Worm (Caenorhabditis elegans) whole organism, mixed stage, embryonic: Measurements from ENCODE around the gene Y39B6A.37.

Experiments used
- M03D4.4 ChIP-seq: sonication (generic microtip); optimal IDR thresholded peaks from 2 replicates; lab custom pipeline; 2017; ENCODE audit warnings: mild to moderate bottlenecking, missing genetic modification characterization, missing compliant biosample characterization
- bed-3 ChIP-seq: fragments of 200-800 bp; sonication (Bioruptor generic); optimal IDR thresholded peaks from 3 replicates; lab custom pipeline; 2018; ENCODE audit warnings: mild to moderate bottlenecking, missing genetic modification characterization, moderate library complexity, missing compliant biosample characterization
- blmp-1 ChIP-seq: fragments of 150-350 bp; optimal IDR thresholded peaks from 2 replicates; lab custom pipeline; 2014; ENCODE audit warnings: missing biosample characterization, missing genetic modification characterization
- ceh-43 ChIP-seq: fragments of 200-800 bp; sonication (Bioruptor generic); optimal IDR thresholded peaks from 2 replicates; lab custom pipeline; 2018; ENCODE audit warnings: mild to moderate bottlenecking, missing genetic modification characterization, moderate library complexity, missing compliant biosample characterization
- ces-1 ChIP-seq: fragments of 150-350 bp; optimal IDR thresholded peaks from 2 replicates; lab custom pipeline; 2014; ENCODE audit warnings: missing biosample characterization, missing genetic modification reagents, missing genetic modification characterization
- cnd-1 ChIP-seq: fragments of 200-800 bp; sonication (Bioruptor generic); optimal IDR thresholded peaks from 2 replicates; lab custom pipeline; 2018; ENCODE audit warnings: mild to moderate bottlenecking, missing genetic modification characterization, missing compliant biosample characterization
- drap-1 ChIP-seq: fragments of 200-800 bp; sonication (Bioruptor generic); optimal IDR thresholded peaks from 3 replicates; lab custom pipeline; 2018; ENCODE audit warnings: mild to moderate bottlenecking, missing genetic modification characterization, missing compliant biosample characterization
- elt-3 ChIP-seq: fragments of 150-350 bp; optimal IDR thresholded peaks from 2 replicates; lab custom pipeline; 2014; ENCODE audit warnings: missing biosample characterization, missing genetic modification characterization
- flh-1 ChIP-seq: fragments of 200-800 bp; sonication (Bioruptor generic); optimal IDR thresholded peaks from 2 replicates; lab custom pipeline; 2018; ENCODE audit warnings: mild to moderate bottlenecking, missing genetic modification characterization, moderate library complexity, missing compliant biosample characterization
- ham-2 ChIP-seq: fragments of 200-800 bp; sonication (Bioruptor generic); optimal IDR thresholded peaks from 2 replicates; lab custom pipeline; 2018; ENCODE audit warnings: mild to moderate bottlenecking, missing genetic modification characterization, missing compliant biosample characterization
- hlh-1 ChIP-seq: fragments of 150-350 bp; optimal IDR thresholded peaks from 2 replicates; lab custom pipeline; 2014; ENCODE audit warnings: missing biosample characterization, missing genetic modification reagents, missing genetic modification characterization
- lin-32 ChIP-seq: fragments of 200-800 bp; sonication (Bioruptor generic); optimal IDR thresholded peaks from 2 replicates; lab custom pipeline; 2018; ENCODE audit warnings: mild to moderate bottlenecking, missing genetic modification characterization, missing compliant biosample characterization
- lsy-2 ChIP-seq: fragments of 150-350 bp; optimal IDR thresholded peaks from 2 replicates; lab custom pipeline; 2014; ENCODE audit warnings: missing biosample characterization, missing genetic modification characterization
- mab-5 ChIP-seq: fragments of 150-350 bp; optimal IDR thresholded peaks from 2 replicates; lab custom pipeline; 2014; ENCODE audit warnings: missing biosample characterization, missing genetic modification characterization
- mls-2 ChIP-seq: sonication (generic microtip); optimal IDR thresholded peaks from 2 replicates; lab custom pipeline; 2016; ENCODE audit warnings: mild to moderate bottlenecking, missing genetic modification characterization, moderate library complexity, missing compliant biosample characterization
- nhr-12 ChIP-seq: fragments of 150-350 bp; optimal IDR thresholded peaks from 2 replicates; lab custom pipeline; 2014; ENCODE audit warnings: missing biosample characterization, missing genetic modification characterization
- nhr-2 ChIP-seq: fragments of 150-350 bp; optimal IDR thresholded peaks from 2 replicates; lab custom pipeline; 2014; ENCODE audit warnings: missing biosample characterization, missing genetic modification characterization
- nhr-237 ChIP-seq: fragments of 150-350 bp; optimal IDR thresholded peaks from 2 replicates; lab custom pipeline; 2014; ENCODE audit warnings: missing biosample characterization, missing genetic modification characterization
- nhr-28 ChIP-seq: fragments of 150-350 bp; optimal IDR thresholded peaks from 2 replicates; lab custom pipeline; 2014; ENCODE audit warnings: missing biosample characterization, missing genetic modification characterization
- sem-2 ChIP-seq: fragments of 200-800 bp; sonication (Bioruptor generic); optimal IDR thresholded peaks from 2 replicates; lab custom pipeline; 2018; ENCODE audit warnings: mild to moderate bottlenecking, missing genetic modification characterization, missing compliant biosample characterization
- snpc-4 ChIP-seq: fragments of 150-350 bp; optimal IDR thresholded peaks from 2 replicates; lab custom pipeline; 2014; ENCODE audit warnings: missing biosample characterization, missing genetic modification characterization
- sptf-1 ChIP-seq: sonication (generic microtip); optimal IDR thresholded peaks from 2 replicates; lab custom pipeline; 2017; ENCODE audit warnings: mild to moderate bottlenecking, missing genetic modification characterization, moderate library complexity, missing compliant biosample characterization
- unc-120 ChIP-seq: sonication (generic microtip); optimal IDR thresholded peaks from 2 replicates; lab custom pipeline; 2017; ENCODE audit warnings: missing genetic modification characterization, missing compliant biosample characterization; ENCODE audit not compliant: poor library complexity, severe bottlenecking
- unc-39 ChIP-seq: fragments of 150-350 bp; optimal IDR thresholded peaks from 2 replicates; lab custom pipeline; 2014; ENCODE audit warnings: missing biosample characterization, missing genetic modification characterization
- unc-62 ChIP-seq: fragments of 150-350 bp; optimal IDR thresholded peaks from 2 replicates; lab custom pipeline; 2014; ENCODE audit warnings: missing biosample characterization, missing genetic modification reagents, missing genetic modification characterization
- zip-8 ChIP-seq: fragments of 150-350 bp; optimal IDR thresholded peaks from 2 replicates; lab custom pipeline; 2014; ENCODE audit warnings: missing biosample characterization, missing genetic modification characterization

Y39B6A.37 gene

DNA sequence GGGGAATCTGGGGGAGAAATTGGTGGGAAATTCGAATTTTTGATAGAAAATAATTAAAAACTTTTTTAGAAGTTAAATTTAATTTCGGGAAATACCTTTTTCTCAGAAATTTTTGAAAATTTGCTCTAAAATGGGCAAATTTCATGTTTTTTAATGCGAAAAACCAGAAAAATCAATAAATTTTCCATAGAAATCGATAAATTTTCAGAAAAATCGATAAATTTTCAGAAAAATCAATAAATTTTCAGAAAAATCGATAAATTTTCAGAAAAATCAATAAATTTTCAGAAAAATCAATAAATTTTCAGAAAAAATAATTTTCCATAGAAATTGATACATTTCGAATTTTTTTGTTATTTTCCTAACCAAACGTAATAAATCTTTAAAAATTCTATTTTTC lies 4.5 kb upstream of the Y39B6A.37 start:
- TF ChIP-seq drap-1 (no peak), mls-2 (tag; lab: Kevin White, UChicago) (no peak)

DNA sequence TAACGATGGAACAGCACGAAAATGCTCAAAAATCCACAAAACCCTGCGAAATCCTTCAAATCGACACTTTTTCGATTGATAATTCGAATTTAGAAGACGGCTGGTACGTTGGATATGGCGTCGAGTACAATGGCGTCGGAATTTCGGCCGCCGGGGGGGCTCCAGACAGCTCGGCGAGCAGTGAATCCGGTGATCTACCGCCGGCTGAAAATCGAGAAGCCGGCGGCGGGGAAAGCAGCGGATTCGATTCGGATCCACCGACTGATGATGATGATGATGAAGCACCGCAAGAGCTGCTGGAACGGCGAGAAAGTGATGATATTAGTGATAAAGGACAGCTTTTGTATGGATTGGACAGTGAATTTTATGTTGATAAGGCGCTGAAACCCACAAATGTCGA lies 307 bp downstream of the Y39B6A.37 start:
- TF ChIP-seq mab-5 (no peak), lin-32 (GFP tag; lab: Kevin White, UChicago) (no peak), lsy-2 (no peak), sptf-1 (tag; lab: Kevin White, UChicago) (no peak), hlh-1 (tag; lab: Kevin White, UChicago) (no peak), unc-62 (GFP tag; lab: Kevin White, UChicago) (no peak), ham-2 (GFP tag; lab: Kevin White, UChicago) (no peak), ceh-43 (GFP tag; lab: Kevin White, UChicago) (no peak), unc-39 (tag; lab: Kevin White, UChicago) (no peak), sem-2 (GFP tag; lab: Kevin White, UChicago) (no peak), nhr-2 (tag; lab: Kevin White, UChicago) (no peak), bed-3 (no peak), zip-8 (tag; lab: Kevin White, UChicago) (no peak)
- TF ChIP-seq, all 35 proteins: peak for 0

DNA sequence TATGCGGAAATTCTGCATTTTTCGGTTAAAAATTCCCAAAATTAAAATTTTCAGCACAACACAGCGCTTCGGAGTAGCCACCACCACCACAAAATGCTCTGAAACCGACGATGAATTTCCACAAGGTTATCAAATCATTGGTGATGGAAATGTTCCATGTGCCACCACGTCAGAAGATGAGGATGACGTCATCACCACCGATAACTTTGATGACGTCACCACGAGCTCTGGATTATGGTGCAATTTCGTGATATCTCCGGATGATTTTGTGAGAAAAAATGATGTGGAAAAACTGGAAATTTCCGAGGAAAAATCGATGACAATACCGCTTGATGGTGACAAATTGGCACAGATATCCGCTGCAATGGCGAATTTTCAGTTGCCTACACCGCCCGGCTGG lies 2.4 kb downstream of the Y39B6A.37 start:
- TF ChIP-seq blmp-1 (tag; lab: Kevin White, UChicago) (no peak), zip-8 (tag; lab: Kevin White, UChicago) (peak; percentile 97)

DNA sequence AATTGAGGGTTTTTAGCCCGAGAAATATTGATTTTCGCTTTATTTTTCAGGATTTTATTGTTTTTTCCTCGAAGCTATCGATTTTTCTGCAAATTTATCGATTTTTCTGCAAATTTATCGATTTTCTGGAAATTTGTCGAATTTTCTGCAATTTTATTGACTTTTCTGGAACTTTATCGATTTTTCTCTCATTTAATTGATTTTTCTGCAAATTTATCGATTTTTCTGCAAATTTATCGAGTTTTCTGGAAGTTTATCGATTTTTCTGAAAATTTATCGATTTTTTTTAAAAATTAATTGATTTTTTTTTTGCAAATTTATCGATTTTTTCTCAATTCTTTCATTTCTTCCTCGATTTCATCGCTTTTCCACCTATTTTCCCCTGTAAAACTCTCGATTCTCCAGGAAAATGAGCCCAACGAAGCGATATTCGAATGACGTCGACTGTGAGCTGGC lies 2.9 kb downstream of the Y39B6A.37 start, which contains the start of gene gtf-2F2:
Gene gtf-2F2 (plus strand): TSS at position 406 of the 456 bp plus-strand sequence.
- TF ChIP-seq ces-1 (GFP tag; lab: Kevin White, UChicago) (no peak), nhr-28 (tag; lab: Kevin White, UChicago) (no peak), zip-8 (tag; lab: Kevin White, UChicago) (no peak), elt-3 (tag; lab: Kevin White, UChicago) (no peak), flh-1 (GFP tag; lab: Kevin White, UChicago) (no peak), lsy-2 (no peak), nhr-237 (no peak), unc-120 (tag; lab: Kevin White, UChicago) (no peak), snpc-4 (tag; lab: Kevin White, UChicago) (no peak), drap-1 (no peak), ham-2 (GFP tag; lab: Kevin White, UChicago) (no peak), bed-3 (no peak), mab-5 (no peak), lin-32 (GFP tag; lab: Kevin White, UChicago) (no peak), unc-62 (GFP tag; lab: Kevin White, UChicago) (no peak), blmp-1 (tag; lab: Kevin White, UChicago) (no peak)

DNA sequence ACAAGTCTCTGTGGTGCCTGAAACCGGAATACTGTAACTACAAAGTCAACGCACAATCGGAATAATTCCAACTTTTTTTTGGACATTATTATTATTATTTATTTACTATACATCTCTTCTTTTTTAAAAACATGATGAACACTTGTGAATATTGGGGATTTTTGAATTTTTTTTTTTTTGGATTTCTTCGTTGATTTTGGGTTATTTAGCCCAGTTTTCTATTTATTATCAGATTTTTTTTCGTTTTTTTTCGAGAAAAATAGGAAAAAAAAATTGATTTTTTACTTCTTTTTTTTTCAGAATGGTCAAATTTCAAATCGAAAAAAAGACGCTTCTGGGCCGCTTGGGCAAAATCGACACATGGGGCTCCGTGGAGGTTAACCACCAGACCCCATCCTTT lies 7.4 kb downstream of the Y39B6A.37 start, which contains the start of gene tgt-2:
Gene tgt-2 (plus strand): TSS at position 301 of the 400 bp plus-strand sequence.
- no peak for TF ChIP-seq flh-1 (GFP tag; lab: Kevin White, UChicago)
- TF ChIP-seq zip-8 (tag; lab: Kevin White, UChicago): no peak
- TF ChIP-seq M03D4.4: no peak
- TF ChIP-seq ces-1 (GFP tag; lab: Kevin White, UChicago): no peak
- TF ChIP-seq nhr-12 (tag; lab: Kevin White, UChicago): no peak
- TF ChIP-seq cnd-1 (tag; lab: Kevin White, UChicago): no peak
- no peak for TF ChIP-seq ceh-43 (GFP tag; lab: Kevin White, UChicago)
- TF ChIP-seq nhr-237: no peak
- no peak for TF ChIP-seq sptf-1 (tag; lab: Kevin White, UChicago)
- no peak for TF ChIP-seq unc-39 (tag; lab: Kevin White, UChicago)
- no peak for TF ChIP-seq lin-32 (GFP tag; lab: Kevin White, UChicago)

DNA sequence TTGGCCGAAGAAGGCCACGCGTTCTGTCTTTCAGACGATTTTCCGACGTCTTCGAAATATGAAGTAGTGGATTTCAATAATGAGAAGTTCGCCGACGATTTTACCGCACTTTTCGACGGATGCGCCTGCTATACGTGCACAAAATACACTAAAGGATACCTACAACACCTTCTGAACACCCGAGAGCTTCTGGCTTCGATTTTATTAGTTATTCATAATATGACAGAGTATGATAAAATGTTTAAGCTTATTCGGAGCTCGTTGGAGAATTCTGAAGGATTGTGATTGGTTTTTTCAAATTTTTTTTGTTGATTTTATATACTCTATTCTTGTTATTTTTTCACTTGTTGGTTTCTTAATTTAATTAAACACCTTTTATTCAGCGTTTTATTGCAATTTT lies 9.9 kb downstream of the Y39B6A.37 start:
- no peak for TF ChIP-seq elt-3 (tag; lab: Kevin White, UChicago)
- TF ChIP-seq blmp-1 (tag; lab: Kevin White, UChicago): no peak

DNA sequence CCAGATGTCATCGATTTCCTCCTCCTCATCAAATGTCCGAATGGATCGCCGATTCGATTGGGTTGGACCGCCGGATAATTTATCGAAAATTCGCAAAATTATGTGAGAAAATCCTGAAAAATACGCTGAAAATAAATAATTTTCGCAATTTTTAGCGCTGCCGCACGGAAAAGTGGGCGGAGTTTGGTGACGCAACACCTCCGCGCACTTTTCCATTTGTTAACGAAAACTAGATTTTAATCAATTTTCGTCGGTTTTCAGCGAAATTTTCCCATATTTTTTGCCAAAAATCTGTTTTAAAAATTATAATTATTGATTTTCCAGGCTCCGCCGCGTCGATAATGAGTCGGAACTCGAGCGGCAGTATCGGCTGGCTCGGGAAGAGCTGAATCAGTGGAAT lies 10.4 kb downstream of the Y39B6A.37 start, which contains the start of gene Y39B6A.34:
Gene Y39B6A.34 (plus strand): TSS at position 3 of the 400 bp plus-strand sequence.
- TF ChIP-seq drap-1 (peak; percentile 24), ces-1 (GFP tag; lab: Kevin White, UChicago) (peak; percentile 38), hlh-1 (tag; lab: Kevin White, UChicago) (peak; percentile 1), unc-39 (tag; lab: Kevin White, UChicago) (no peak), flh-1 (GFP tag; lab: Kevin White, UChicago) (no peak), zip-8 (tag; lab: Kevin White, UChicago) (peak; percentile 75), M03D4.4 (peak; percentile 21)
